Fruit fly (Drosophila melanogaster) whole organism, pupa: Measurements from ENCODE around the gene Skp2.

ENCODE experiments used
- CG10348 ChIP-seq: fragments of 200-800 bp; sonication (Bioruptor generic); IDR thresholded peaks from 2 replicates; pipeline ENCODE4 v1.3.6; 2022; ENCODE audit warnings: missing biosample characterization, missing genetic modification characterization
- CG12605 ChIP-seq: fragments of 200-800 bp; sonication (Bioruptor generic); IDR thresholded peaks from 2 replicates; pipeline ENCODE4 v1.3.6; 2022; ENCODE audit warnings: missing biosample characterization, missing genetic modification characterization
- CG13204 ChIP-seq: fragments of 200-800 bp; sonication (Bioruptor generic); optimal IDR thresholded peaks from 2 replicates; lab custom pipeline; 2018; ENCODE audit warnings: missing biosample characterization, mild to moderate bottlenecking, missing genetic modification characterization, moderate library complexity
- CG14655 ChIP-seq: fragments of 200-800 bp; sonication (Bioruptor generic); optimal IDR thresholded peaks from 3 replicates; lab custom pipeline; 2017; ENCODE audit warnings: mild to moderate bottlenecking, missing biosample characterization, missing genetic modification reagents, missing genetic modification characterization
- CG15710 ChIP-seq: fragments of 200-800 bp; sonication (Bioruptor generic); optimal IDR thresholded peaks from 2 replicates; lab custom pipeline; 2018; ENCODE audit warnings: missing biosample characterization, mild to moderate bottlenecking, missing genetic modification characterization, moderate library complexity
- CG17806 ChIP-seq: fragments of 200-800 bp; sonication (Bioruptor generic); optimal IDR thresholded peaks from 2 replicates; lab custom pipeline; 2018; ENCODE audit warnings: missing biosample characterization, mild to moderate bottlenecking, missing genetic modification characterization, moderate library complexity
- CG32121 ChIP-seq: fragments of 200-800 bp; sonication (Bioruptor generic); IDR thresholded peaks from 2 replicates; pipeline ENCODE4 v1.3.6; 2022; ENCODE audit warnings: missing biosample characterization, missing genetic modification characterization
- CG34367 ChIP-seq: fragments of 200-800 bp; sonication (Bioruptor generic); optimal IDR thresholded peaks from 2 replicates; lab custom pipeline; 2018; ENCODE audit warnings: missing biosample characterization, mild to moderate bottlenecking, missing genetic modification characterization
- CG4496 ChIP-seq: fragments of 200-800 bp; sonication (Bioruptor generic); IDR thresholded peaks from 3 replicates; pipeline ENCODE4 v1.3.6; 2022; ENCODE audit warnings: missing biosample characterization, missing genetic modification characterization
- CG8159 ChIP-seq: fragments of 200-800 bp; sonication (Bioruptor generic); optimal IDR thresholded peaks from 3 replicates; lab custom pipeline; 2018; ENCODE audit warnings: missing biosample characterization, mild to moderate bottlenecking, missing genetic modification characterization, moderate library complexity
- CG8301 ChIP-seq: fragments of 200-800 bp; sonication (Bioruptor generic); optimal IDR thresholded peaks from 2 replicates; lab custom pipeline; 2018; ENCODE audit warnings: missing biosample characterization, mild to moderate bottlenecking, missing genetic modification characterization
- CG9948 ChIP-seq: fragments of 200-800 bp; sonication (Bioruptor generic); optimal IDR thresholded peaks from 2 replicates; lab custom pipeline; 2018; ENCODE audit warnings: missing biosample characterization, mild to moderate bottlenecking, missing genetic modification characterization, moderate library complexity
- D1 ChIP-seq: fragments of 200-800 bp; sonication (Bioruptor generic); optimal IDR thresholded peaks from 2 replicates; lab custom pipeline; 2018; ENCODE audit warnings: missing biosample characterization, mild to moderate bottlenecking, missing genetic modification characterization, moderate library complexity
- EcR ChIP-seq: fragments of 200-800 bp; sonication (Bioruptor generic); optimal IDR thresholded peaks from 3 replicates; lab custom pipeline; 2019; ENCODE audit warnings: missing biosample characterization, missing genetic modification characterization, mild to moderate bottlenecking, moderate library complexity, missing genetic modification reagents
- Ets98B ChIP-seq: fragments of 200-800 bp; sonication (Bioruptor generic); IDR thresholded peaks from 2 replicates; pipeline ENCODE4 v1.3.6; 2022; ENCODE audit warnings: missing biosample characterization, missing genetic modification characterization
- Pif1A ChIP-seq: fragments of 200-800 bp; sonication (Bioruptor generic); optimal IDR thresholded peaks from 3 replicates; lab custom pipeline; 2016; ENCODE audit warnings: missing biosample characterization, missing genetic modification characterization
- Pif1B ChIP-seq: fragments of 200-800 bp; sonication (Bioruptor generic); optimal IDR thresholded peaks from 3 replicates; lab custom pipeline; 2016; ENCODE audit warnings: missing biosample characterization, missing genetic modification characterization
- Snoo ChIP-seq: fragments of 200-800 bp; sonication (Bioruptor generic); optimal IDR thresholded peaks from 3 replicates; lab custom pipeline; 2017; ENCODE audit warnings: missing biosample characterization, mild to moderate bottlenecking, missing genetic modification characterization, inconsistent platforms
- fd96Ca ChIP-seq: fragments of 200-800 bp; sonication (Bioruptor generic); IDR thresholded peaks from 3 replicates; pipeline ENCODE4 v1.3.6; 2022; ENCODE audit warnings: missing biosample characterization, missing genetic modification characterization
- gl ChIP-seq: fragments of 200-800 bp; sonication (Bioruptor generic); optimal IDR thresholded peaks from 2 replicates; lab custom pipeline; 2018; ENCODE audit warnings: missing biosample characterization, mild to moderate bottlenecking, missing genetic modification characterization
- rn ChIP-seq: fragments of 200-800 bp; sonication (Bioruptor generic); IDR thresholded peaks from 2 replicates; pipeline ENCODE4 v1.3.6; 2022; ENCODE audit warnings: missing biosample characterization, missing genetic modification characterization

Gene Skp2

dm6 chr3R:4360668-4361110, 23.2 kb upstream of the Skp2 start:
- TF ChIP-seq CG15710 (tag; lab: Kevin White, UChicago) = no peak
- TF ChIP-seq D1 (tag; lab: Kevin White, UChicago) = no peak
- no peak for TF ChIP-seq rn
- TF ChIP-seq Snoo (tag; lab: Kevin White, UChicago) = no peak
- TF ChIP-seq Pif1A (GFP tag; lab: Kevin White, UChicago) = no peak
- peak; percentile 75; the same call in 2 of the 3 replicates for TF ChIP-seq CG4496 (GFP tag; lab: Robert Waterston, UW)
- TF ChIP-seq Ets98B (GFP tag; lab: Robert Waterston, UW) = peak; percentile 41
- no peak for TF ChIP-seq gl (tag; lab: Kevin White, UChicago)
- TF ChIP-seq CG32121 = no peak; the same call in 1 of the 2 replicates
- TF ChIP-seq CG34367 = no peak
- TF ChIP-seq CG8301 (tag; lab: Kevin White, UChicago) = no peak
- no peak for TF ChIP-seq CG9948 (tag; lab: Kevin White, UChicago)
- peak; percentile 5 for TF ChIP-seq Pif1B
- TF ChIP-seq CG12605 = 0 out of 2 replicates have a peak, but pooled peaks have one; percentile 33
- TF ChIP-seq CG14655 (GFP tag; lab: Kevin White, UChicago) = peak; percentile 26
- TF ChIP-seq CG17806 = no peak
- TF ChIP-seq fd96Ca (GFP tag; lab: Robert Waterston, UW) = peak; percentile 17; the same call in 1 of the 3 replicates
- no peak for TF ChIP-seq CG10348 (GFP tag; lab: Robert Waterston, UW)
- peak; percentile 2 for TF ChIP-seq CG8159
- peak; percentile 69 for TF ChIP-seq CG13204 (GFP tag; lab: Kevin White, UChicago)
- peak; percentile 54 for TF ChIP-seq EcR (GFP tag; lab: Kevin White, UChicago)
- TF ChIP-seq, all 21 proteins: peak for 9

dm6 chr3R:4359625-4360024, 22.2 kb upstream of the Skp2 start, which contains the start of gene CG1090:
Gene CG1090, plus strand, starts transcription at chr3R:4359883.
- no peak for TF ChIP-seq Snoo (tag; lab: Kevin White, UChicago)
- TF ChIP-seq CG8159 = no peak
- TF ChIP-seq rn = no peak
- TF ChIP-seq fd96Ca (GFP tag; lab: Robert Waterston, UW) = no peak
- no peak; the same call in 1 of the 3 replicates for TF ChIP-seq CG4496 (GFP tag; lab: Robert Waterston, UW)
- no peak for TF ChIP-seq CG15710 (tag; lab: Kevin White, UChicago)
- no peak for TF ChIP-seq Pif1A (GFP tag; lab: Kevin White, UChicago)
- TF ChIP-seq gl (tag; lab: Kevin White, UChicago) = no peak
- TF ChIP-seq CG10348 (GFP tag; lab: Robert Waterston, UW) = no peak
- no peak for TF ChIP-seq CG32121
- no peak for TF ChIP-seq CG14655 (GFP tag; lab: Kevin White, UChicago)
- no peak for TF ChIP-seq CG12605
- no peak for TF ChIP-seq CG9948 (tag; lab: Kevin White, UChicago)
- TF ChIP-seq CG17806 = no peak
- TF ChIP-seq Ets98B (GFP tag; lab: Robert Waterston, UW) = no peak
- no peak for TF ChIP-seq CG8301 (tag; lab: Kevin White, UChicago)

dm6 chr3R:4353569-4353968, 16.1 kb upstream of the Skp2 start:
- TF ChIP-seq Ets98B (GFP tag; lab: Robert Waterston, UW) (no peak), CG17806 (no peak), rn (no peak), CG32121 (no peak), D1 (tag; lab: Kevin White, UChicago) (no peak)
- TF ChIP-seq, all 21 proteins: peak for 0

dm6 chr3R:4350199-4350598, 12.7 kb upstream of the Skp2 start:
- no peak for TF ChIP-seq CG32121
- no peak for TF ChIP-seq fd96Ca (GFP tag; lab: Robert Waterston, UW)
- TF ChIP-seq CG10348 (GFP tag; lab: Robert Waterston, UW) = no peak
- no peak for TF ChIP-seq Pif1B
- no peak for TF ChIP-seq CG34367
- no peak for TF ChIP-seq CG13204 (GFP tag; lab: Kevin White, UChicago)
- no peak for TF ChIP-seq Pif1A (GFP tag; lab: Kevin White, UChicago)
- no peak for TF ChIP-seq CG12605
- TF ChIP-seq Snoo (tag; lab: Kevin White, UChicago) = no peak
- no peak for TF ChIP-seq CG9948 (tag; lab: Kevin White, UChicago)
- TF ChIP-seq, all 21 proteins: peak for 0

dm6 chr3R:4348197-4348814, 10.8 kb upstream of the Skp2 start:
- TF ChIP-seq EcR (GFP tag; lab: Kevin White, UChicago) (no peak), CG8301 (tag; lab: Kevin White, UChicago) (no peak), Pif1A (GFP tag; lab: Kevin White, UChicago) (no peak), CG12605 (no peak), fd96Ca (GFP tag; lab: Robert Waterston, UW) (no peak), Ets98B (GFP tag; lab: Robert Waterston, UW) (no peak), Pif1B (no peak), CG17806 (no peak), D1 (tag; lab: Kevin White, UChicago) (no peak)
- TF ChIP-seq, all 21 proteins: peak for 0

dm6 chr3R:4346636-4347035, 9.2 kb upstream of the Skp2 start, which contains the start of gene hkb:
Gene hkb, minus strand, starts transcription at chr3R:4346646.
- TF ChIP-seq rn (no peak), CG34367 (no peak)
